Fruit fly (Drosophila melanogaster) whole organism, adult: ENCODE results near the gene capt.

Experiments
- CG12768 ChIP-seq: fragments of 200-800 bp; sonication (Bioruptor generic); optimal IDR thresholded peaks from 2 replicates; lab custom pipeline; 2017; ENCODE audit warnings: missing biosample characterization, missing genetic modification characterization, mild to moderate bottlenecking, moderate library complexity, missing genetic modification reagents
- CG14711 ChIP-seq: fragments of 200-800 bp; sonication (Bioruptor generic); optimal IDR thresholded peaks from 2 replicates; lab custom pipeline; 2018; ENCODE audit warnings: missing biosample characterization, mild to moderate bottlenecking, missing genetic modification characterization, moderate library complexity
- CG1620 ChIP-seq: fragments of 200-800 bp; sonication (Bioruptor generic); optimal IDR thresholded peaks from 2 replicates; lab custom pipeline; 2016; ENCODE audit warnings: missing biosample characterization, missing genetic modification characterization
- CG5204 ChIP-seq: fragments of 200-800 bp; sonication (Bioruptor generic); optimal IDR thresholded peaks from 2 replicates; lab custom pipeline; 2016; ENCODE audit warnings: missing biosample characterization, missing genetic modification characterization
- CG7101 ChIP-seq: fragments of 200-800 bp; sonication (Bioruptor generic); optimal IDR thresholded peaks from 2 replicates; lab custom pipeline; 2018; ENCODE audit warnings: missing biosample characterization, mild to moderate bottlenecking, missing genetic modification characterization, moderate library complexity
- Clk ChIP-seq: fragments of 200-800 bp; sonication (Bioruptor generic); optimal IDR thresholded peaks from 2 replicates; lab custom pipeline; 2017; ENCODE audit warnings: missing biosample characterization, missing genetic modification characterization
- Crg-1 ChIP-seq: fragments of 200-800 bp; sonication (Bioruptor generic); optimal IDR thresholded peaks from 2 replicates; lab custom pipeline; 2016; ENCODE audit warnings: missing biosample characterization, missing genetic modification characterization
- Mnt ChIP-seq: fragments of 200-800 bp; sonication (Bioruptor generic); optimal IDR thresholded peaks from 2 replicates; lab custom pipeline; 2016; ENCODE audit warnings: missing biosample characterization, mild to moderate bottlenecking, missing genetic modification characterization
- bab1 ChIP-seq: fragments of 200-800 bp; sonication (Bioruptor generic); optimal IDR thresholded peaks from 3 replicates; lab custom pipeline; 2019; ENCODE audit warnings: missing biosample characterization, mild to moderate bottlenecking, missing genetic modification characterization, moderate library complexity
- cnc ChIP-seq, 2 experiments: fragments of >200 bp; optimal IDR thresholded peaks; 2 replicates each; lab custom pipeline; 2017
- kay ChIP-seq: fragments of 200-800 bp; sonication (Bioruptor generic); peaks from one replicate; lab custom pipeline; 2016; ENCODE audit warnings: missing biosample characterization, missing genetic modification characterization, borderline replicate concordance
- ovo ChIP-seq: fragments of 200-800 bp; sonication (Bioruptor generic); optimal IDR thresholded peaks from 2 replicates; lab custom pipeline; 2016; ENCODE audit warnings: missing biosample characterization, missing genetic modification characterization
- tj ChIP-seq: fragments of 200-800 bp; sonication (Bioruptor generic); optimal IDR thresholded peaks from 3 replicates; lab custom pipeline; 2017; ENCODE audit warnings: missing biosample characterization, mild to moderate bottlenecking, missing genetic modification characterization, moderate library complexity
- toe ChIP-seq: fragments of 200-800 bp; sonication (Bioruptor generic); optimal IDR thresholded peaks from 2 replicates; lab custom pipeline; 2016; ENCODE audit warnings: missing biosample characterization, missing genetic modification characterization

- TF ChIP-seq kay (GFP tag; lab: Kevin White, UChicago) (no peak), toe (GFP tag; lab: Kevin White, UChicago) (no peak), bab1 (GFP tag; lab: Kevin White, UChicago) (no peak), CG1620 (GFP tag; lab: Kevin White, UChicago) (no peak), cnc (optimal IDR thresholded peaks at IDR 0.05; lab: Kevin White, UChicago) (no peak), CG14711 (no peak), CG7101 (tag; lab: Kevin White, UChicago) (no peak), tj (no peak), CG5204 (GFP tag; lab: Kevin White, UChicago) (no peak), Mnt (no peak), Clk (GFP tag; lab: Kevin White, UChicago) (no peak), CG12768 (GFP tag; lab: Kevin White, UChicago) (no peak), Crg-1 (no peak), ovo (GFP tag; lab: Kevin White, UChicago) (no peak)
These were observed 21.1 kb downstream of the capt start for dm6 chr2L:1136993-1137392.
